Fruit fly (Drosophila melanogaster) whole organism, embryonic: Measurements from ENCODE around the gene drn.
A peak's percentile ranks its signal among the peaks of the same experiment; 100 is the strongest.

Experiments used
- ATbp ChIP-seq: fragments of 200-800 bp; sonication (Bioruptor generic); optimal IDR thresholded peaks from 2 replicates; lab custom pipeline; 2017; ENCODE audit warnings: missing biosample characterization, mild to moderate bottlenecking, missing genetic modification characterization, missing genetic modification reagents
- Atf-2 ChIP-seq: fragments of 200-800 bp; sonication (Bioruptor generic); optimal IDR thresholded peaks from 2 replicates; lab custom pipeline; 2016; ENCODE audit warnings: missing biosample characterization, missing genetic modification characterization
- Atf3 ChIP-seq: fragments of 200-800 bp; sonication (Bioruptor generic); optimal IDR thresholded peaks from 3 replicates; lab custom pipeline; 2016; ENCODE audit warnings: missing biosample characterization, missing genetic modification characterization
- BtbVII ChIP-seq: fragments of 200-800 bp; sonication (Bioruptor generic); optimal IDR thresholded peaks from 3 replicates; lab custom pipeline; 2017; ENCODE audit warnings: missing biosample characterization, mild to moderate bottlenecking, missing genetic modification characterization
- CG1024 ChIP-seq: fragments of 200-800 bp; sonication (Bioruptor generic); IDR thresholded peaks from 2 replicates; pipeline ENCODE4 v1.3.6; 2022; ENCODE audit warnings: missing biosample characterization, missing genetic modification characterization
- CG10366 ChIP-seq: fragments of 200-800 bp; sonication (Bioruptor generic); IDR thresholded peaks from 2 replicates; pipeline ENCODE4 v1.3.6; 2022; ENCODE audit warnings: missing biosample characterization, missing genetic modification characterization
- CG10959 ChIP-seq: fragments of 200-800 bp; sonication (Bioruptor generic); IDR thresholded peaks from 2 replicates; pipeline ENCODE4 v1.3.6; 2022; ENCODE audit warnings: missing biosample characterization, missing genetic modification characterization
- CG11504 ChIP-seq: fragments of 200-800 bp; sonication (Bioruptor generic); optimal IDR thresholded peaks from 3 replicates; lab custom pipeline; 2019; ENCODE audit warnings: missing biosample characterization, mild to moderate bottlenecking, missing genetic modification characterization, moderate library complexity
- CG12071 ChIP-seq: fragments of 200-800 bp; sonication (Bioruptor generic); optimal IDR thresholded peaks from 3 replicates; lab custom pipeline; 2018; ENCODE audit warnings: missing biosample characterization, mild to moderate bottlenecking, missing genetic modification characterization
- CG1233 ChIP-seq: fragments of 200-800 bp; sonication (Bioruptor generic); optimal IDR thresholded peaks from 4 replicates; lab custom pipeline; 2018; ENCODE audit warnings: missing biosample characterization, mild to moderate bottlenecking, missing genetic modification characterization
- CG13424 ChIP-seq: fragments of 200-800 bp; sonication (Bioruptor generic); optimal IDR thresholded peaks from 2 replicates; lab custom pipeline; 2019; ENCODE audit warnings: missing biosample characterization, mild to moderate bottlenecking, missing genetic modification characterization, moderate library complexity
- CG17359 ChIP-seq: fragments of 200-800 bp; sonication (Bioruptor generic); optimal IDR thresholded peaks from 3 replicates; lab custom pipeline; 2018; ENCODE audit warnings: missing biosample characterization, mild to moderate bottlenecking, missing genetic modification characterization, moderate library complexity
- CG17912 ChIP-seq: fragments of 200-800 bp; sonication (Bioruptor generic); optimal IDR thresholded peaks from 2 replicates; lab custom pipeline; 2018; ENCODE audit warnings: missing biosample characterization, mild to moderate bottlenecking, missing genetic modification characterization
- CG18599 ChIP-seq: fragments of 200-800 bp; sonication (Bioruptor generic); optimal IDR thresholded peaks from 3 replicates; lab custom pipeline; 2017; ENCODE audit warnings: missing biosample characterization, missing genetic modification characterization, mild to moderate bottlenecking, moderate library complexity, missing genetic modification reagents
- CG18764 ChIP-seq: fragments of 200-800 bp; sonication (Bioruptor generic); optimal IDR thresholded peaks from 3 replicates; lab custom pipeline; 2016; ENCODE audit warnings: missing biosample characterization, missing genetic modification characterization
- CG2120 ChIP-seq: fragments of 200-800 bp; sonication (Bioruptor generic); optimal IDR thresholded peaks from 3 replicates; lab custom pipeline; 2016; ENCODE audit warnings: missing biosample characterization, missing genetic modification characterization
- CG2712 ChIP-seq: fragments of 200-800 bp; optimal IDR thresholded peaks from 3 replicates; lab custom pipeline; 2019; ENCODE audit warnings: missing biosample characterization, mild to moderate bottlenecking, missing genetic modification characterization, moderate library complexity
- CG2889 ChIP-seq: fragments of 200-800 bp; sonication (Bioruptor generic); IDR thresholded peaks from 3 replicates; pipeline ENCODE4 v1.3.6; 2022; ENCODE audit warnings: missing biosample characterization, missing genetic modification characterization
- CG30403 ChIP-seq: fragments of 200-800 bp; sonication (Bioruptor generic); optimal IDR thresholded peaks from 3 replicates; lab custom pipeline; 2016; ENCODE audit warnings: missing biosample characterization, missing genetic modification characterization
- CG3995 ChIP-seq: fragments of 200-800 bp; sonication (Bioruptor generic); optimal IDR thresholded peaks from 3 replicates; lab custom pipeline; 2016; ENCODE audit warnings: missing biosample characterization, missing genetic modification characterization
- CG43689 ChIP-seq: fragments of 200-800 bp; sonication (Bioruptor generic); IDR thresholded peaks from 2 replicates; pipeline ENCODE4 v1.3.6; 2022; ENCODE audit warnings: missing biosample characterization, missing genetic modification characterization
- CG4424 ChIP-seq: fragments of 200-800 bp; sonication (Bioruptor generic); optimal IDR thresholded peaks from 3 replicates; lab custom pipeline; 2016; ENCODE audit warnings: missing biosample characterization, missing genetic modification characterization
- CG9215 ChIP-seq: fragments of 200-800 bp; sonication (Bioruptor generic); IDR thresholded peaks from 2 replicates; pipeline ENCODE4 v1.3.6; 2022; ENCODE audit warnings: missing biosample characterization, missing genetic modification characterization
- Dek ChIP-seq: fragments of 200-800 bp; sonication (Bioruptor generic); optimal IDR thresholded peaks from 3 replicates; lab custom pipeline; 2019; ENCODE audit warnings: missing biosample characterization, mild to moderate bottlenecking, missing genetic modification characterization, moderate library complexity
- ERR ChIP-seq: fragments of 200-800 bp; sonication (Bioruptor generic); optimal IDR thresholded peaks from 2 replicates; lab custom pipeline; 2016; ENCODE audit warnings: missing biosample characterization, missing genetic modification characterization
- Hey ChIP-seq: fragments of 200-800 bp; sonication (Bioruptor generic); optimal IDR thresholded peaks from 3 replicates; lab custom pipeline; 2018; ENCODE audit warnings: missing biosample characterization, mild to moderate bottlenecking, missing genetic modification characterization
- Hr3 ChIP-seq: fragments of 200-800 bp; sonication (Bioruptor generic); optimal IDR thresholded peaks from 3 replicates; lab custom pipeline; 2016; ENCODE audit warnings: missing biosample characterization, missing genetic modification characterization
- Nf-YC ChIP-seq: fragments of 200-800 bp; optimal IDR thresholded peaks from 3 replicates; lab custom pipeline; 2019; ENCODE audit warnings: missing biosample characterization, mild to moderate bottlenecking, missing genetic modification characterization, moderate library complexity
- Oli ChIP-seq: fragments of 200-800 bp; sonication (Bioruptor generic); optimal IDR thresholded peaks from 2 replicates; lab custom pipeline; 2018; ENCODE audit warnings: missing biosample characterization, mild to moderate bottlenecking, missing genetic modification characterization, moderate library complexity
- PHDP ChIP-seq: fragments of 200-800 bp; sonication (Bioruptor generic); optimal IDR thresholded peaks from 3 replicates; lab custom pipeline; 2018; ENCODE audit warnings: missing biosample characterization, mild to moderate bottlenecking, missing genetic modification characterization, moderate library complexity
- Pdp1 ChIP-seq, 2 experiments: fragments of 200-800 bp; sonication (Bioruptor generic); optimal IDR thresholded peaks; 3 replicates each; lab custom pipeline; 2016; ENCODE audit warnings: missing biosample characterization in 2 of 2, missing genetic modification characterization in 2 of 2, mild to moderate bottlenecking in 1 of 2, moderate library complexity in 1 of 2
- Sox102F ChIP-seq: fragments of 200-800 bp; sonication (Bioruptor generic); optimal IDR thresholded peaks from 2 replicates; lab custom pipeline; 2018; ENCODE audit warnings: missing biosample characterization, mild to moderate bottlenecking, missing genetic modification characterization, moderate library complexity
- bowl ChIP-seq: fragments of 200-800 bp; sonication (Bioruptor generic); IDR thresholded peaks from 2 replicates; pipeline ENCODE4 v1.3.6; 2022; ENCODE audit warnings: missing biosample characterization, missing genetic modification characterization
- caup ChIP-seq: fragments of 200-800 bp; sonication (Bioruptor generic); optimal IDR thresholded peaks from 3 replicates; lab custom pipeline; 2017; ENCODE audit warnings: missing biosample characterization, mild to moderate bottlenecking, missing genetic modification characterization, moderate library complexity; ENCODE audit not compliant: severe bottlenecking
- dm ChIP-seq: fragments of 200-800 bp; sonication (Bioruptor generic); optimal IDR thresholded peaks from 3 replicates; lab custom pipeline; 2016; ENCODE audit warnings: missing biosample characterization, missing genetic modification characterization
- emc ChIP-seq: fragments of 200-800 bp; sonication (Bioruptor generic); optimal IDR thresholded peaks from 2 replicates; lab custom pipeline; 2016; ENCODE audit warnings: missing biosample characterization, missing genetic modification characterization
- ftz-f1 ChIP-seq: fragments of 200-800 bp; sonication (Bioruptor generic); optimal IDR thresholded peaks from 2 replicates; lab custom pipeline; 2016; ENCODE audit warnings: missing biosample characterization, missing genetic modification characterization
- fu2 ChIP-seq: fragments of 200-800 bp; sonication (Bioruptor generic); optimal IDR thresholded peaks from 2 replicates; lab custom pipeline; 2016; ENCODE audit warnings: missing biosample characterization, missing genetic modification characterization
- grau ChIP-seq: fragments of 200-800 bp; optimal IDR thresholded peaks from 3 replicates; lab custom pipeline; 2019; ENCODE audit warnings: missing biosample characterization, mild to moderate bottlenecking, missing genetic modification characterization, moderate library complexity
- ken ChIP-seq: fragments of 200-800 bp; sonication (Bioruptor generic); IDR thresholded peaks from 3 replicates; pipeline ENCODE4 v1.3.6; 2022; ENCODE audit warnings: missing biosample characterization, missing genetic modification characterization
- nau ChIP-seq: fragments of 200-800 bp; sonication (Bioruptor generic); optimal IDR thresholded peaks from 3 replicates; lab custom pipeline; 2017; ENCODE audit warnings: missing biosample characterization, mild to moderate bottlenecking, missing genetic modification characterization, missing genetic modification reagents
- nmo ChIP-seq: fragments of 200-800 bp; sonication (Bioruptor generic); optimal IDR thresholded peaks from 2 replicates; lab custom pipeline; 2018; ENCODE audit warnings: missing biosample characterization, mild to moderate bottlenecking, missing genetic modification characterization, moderate library complexity
- pfk ChIP-seq: fragments of 200-800 bp; sonication (Bioruptor generic); optimal IDR thresholded peaks from 2 replicates; lab custom pipeline; 2018; ENCODE audit warnings: missing biosample characterization, mild to moderate bottlenecking, missing genetic modification characterization, moderate library complexity
- sd ChIP-seq: fragments of 200-800 bp; sonication (Bioruptor generic); optimal IDR thresholded peaks from 3 replicates; lab custom pipeline; 2018; ENCODE audit warnings: missing biosample characterization, mild to moderate bottlenecking, missing genetic modification characterization, moderate library complexity
- sima ChIP-seq: fragments of 200-800 bp; sonication (Bioruptor generic); optimal IDR thresholded peaks from 2 replicates; lab custom pipeline; 2016; ENCODE audit warnings: missing biosample characterization, missing genetic modification characterization
- trem ChIP-seq: fragments of 200-800 bp; optimal IDR thresholded peaks from 3 replicates; lab custom pipeline; 2019; ENCODE audit warnings: missing biosample characterization, mild to moderate bottlenecking, missing genetic modification characterization, moderate library complexity
- trh ChIP-seq: fragments of 200-800 bp; sonication (Bioruptor generic); optimal IDR thresholded peaks from 2 replicates; lab custom pipeline; 2016; ENCODE audit warnings: missing biosample characterization, missing genetic modification characterization
- vvl ChIP-seq: fragments of 200-800 bp; sonication (Bioruptor generic); IDR thresholded peaks from 2 replicates; pipeline ENCODE4 v1.3.6; 2022; ENCODE audit warnings: missing biosample characterization, missing genetic modification characterization

Gene drn

DNA sequence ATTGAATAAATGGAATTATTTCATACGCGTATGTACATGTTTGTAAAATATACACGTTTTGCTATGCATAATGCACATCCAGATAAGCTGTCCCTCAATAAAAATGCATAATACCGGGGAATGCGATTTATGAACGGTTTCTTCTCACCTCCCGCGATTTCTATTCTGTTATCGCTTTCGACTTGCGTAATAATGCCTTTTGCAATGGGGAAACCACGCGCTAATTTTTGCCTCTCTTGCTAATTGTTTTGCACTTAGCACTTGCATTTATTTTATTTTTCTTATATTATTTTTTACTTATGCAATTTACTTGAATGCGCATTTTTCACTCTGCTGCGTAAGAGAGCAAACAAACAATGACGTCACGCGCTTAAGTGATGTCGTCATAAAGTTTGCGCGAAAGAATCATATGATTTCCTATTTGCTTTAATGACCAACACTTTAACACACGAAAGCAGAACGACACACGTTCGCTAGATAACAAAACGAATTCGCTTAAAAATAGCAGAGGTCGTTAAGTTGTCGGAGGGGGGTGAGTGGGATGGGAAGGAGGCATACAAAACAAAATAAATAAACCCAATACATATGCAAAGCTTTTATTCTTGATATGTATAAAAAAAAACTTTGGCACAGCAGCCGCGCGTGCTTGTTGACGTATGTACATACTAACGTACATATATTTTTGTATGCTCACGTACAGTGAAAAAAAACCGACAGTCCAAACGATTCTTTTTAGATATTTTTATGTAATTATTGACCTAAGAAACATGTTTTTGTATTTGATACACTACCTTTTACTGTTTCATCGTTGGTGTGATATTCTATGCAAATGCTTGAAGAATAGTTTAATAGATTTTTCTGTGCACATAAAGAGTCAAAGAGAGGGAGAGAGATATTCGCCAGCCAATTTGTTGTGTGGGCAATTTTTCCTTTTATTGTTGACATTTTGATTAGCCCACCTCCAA is 11.7 kb downstream of the drn start (continued):
- TF ChIP-seq Dek (peak; percentile 47), CG2889 (no peak), CG3995 (GFP tag; lab: Kevin White, UChicago) (peak; percentile 19), CG10959 (GFP tag; lab: Robert Waterston, UW) (no peak), sd (tag; lab: Kevin White, UChicago) (peak; percentile 76), Hey (peak; percentile 52), BtbVII (peak; percentile 82), CG43689 (no peak), ATbp (no peak), pfk (GFP tag; lab: Kevin White, UChicago) (peak; percentile 27), ftz-f1 (peak; percentile 69), CG18599 (GFP tag; lab: Kevin White, UChicago) (peak; percentile 87), CG17359 (tag; lab: Kevin White, UChicago) (peak; percentile 54), emc (GFP tag; lab: Kevin White, UChicago) (peak; percentile 5), CG9215 (GFP tag; lab: Robert Waterston, UW) (no peak), CG2712 (tag; lab: Kevin White, UChicago) (peak; percentile 56), Oli (tag; lab: Kevin White, UChicago) (peak; percentile 46), Nf-YC (tag; lab: Kevin White, UChicago) (peak; percentile 16), PHDP (tag; lab: Kevin White, UChicago) (peak; percentile 72), CG18764 (GFP tag; lab: Kevin White, UChicago) (peak; percentile 30), CG1233 (GFP tag; lab: Kevin White, UChicago) (peak; percentile 52), sima (peak; percentile 4), Atf-2 (GFP tag; lab: Kevin White, UChicago) (peak; percentile 56), CG2120 (GFP tag; lab: Kevin White, UChicago) (peak; percentile 91), dm (peak; percentile 29), vvl (GFP tag; lab: Robert Waterston, UW) (no peak), CG13424 (peak; percentile 54), Hr3 (peak; percentile 26), ERR (GFP tag; lab: Kevin White, UChicago) (peak; percentile 29), CG12071 (GFP tag; lab: Kevin White, UChicago) (peak; percentile 60), ken (GFP tag; lab: Robert Waterston, UW) (no peak), CG17912 (GFP tag; lab: Kevin White, UChicago) (peak; percentile 17), Sox102F (GFP tag; lab: Kevin White, UChicago) (peak; percentile 66), bowl (GFP tag; lab: Robert Waterston, UW) (no peak), caup (GFP tag; lab: Kevin White, UChicago) (peak; percentile 85), CG4424 (GFP tag; lab: Kevin White, UChicago) (peak; percentile 51), CG30403 (GFP tag; lab: Kevin White, UChicago) (peak; percentile 54), Pdp1 (GFP tag; optimal IDR thresholded peaks at IDR 0.05; lab: Kevin White, UChicago) (peak; percentile 43 to 73), trem (tag; lab: Kevin White, UChicago) (no peak), trh (no peak), CG1024 (GFP tag; lab: Robert Waterston, UW) (no peak), nau (GFP tag; lab: Kevin White, UChicago) (peak; percentile 67), fu2 (GFP tag; lab: Kevin White, UChicago) (peak; percentile 62), Atf3 (GFP tag; lab: Kevin White, UChicago) (peak; percentile 20), grau (tag; lab: Kevin White, UChicago) (peak; percentile 76), CG11504 (no peak), nmo (GFP tag; lab: Kevin White, UChicago) (peak; percentile 45), CG10366 (GFP tag; lab: Robert Waterston, UW) (no peak)
